Fruit fly (Drosophila melanogaster) whole organism, embryonic: Measurements from ENCODE around the gene CG43389.

Experiments
- B-H1 ChIP-seq: fragments of 200-800 bp; sonication (Bioruptor generic); IDR thresholded peaks from 3 replicates; pipeline ENCODE4 v1.3.6; 2022; ENCODE audit warnings: missing biosample characterization, missing genetic modification characterization
- CG10267 ChIP-seq: fragments of 200-800 bp; sonication (Bioruptor generic); optimal IDR thresholded peaks from 2 replicates; lab custom pipeline; 2018; ENCODE audit warnings: missing biosample characterization, mild to moderate bottlenecking, missing genetic modification characterization, moderate library complexity
- CG10462 ChIP-seq: fragments of 200-800 bp; sonication (Bioruptor generic); optimal IDR thresholded peaks from 2 replicates; lab custom pipeline; 2016; ENCODE audit warnings: missing biosample characterization, missing genetic modification characterization
- CG13296 ChIP-seq: fragments of 200-800 bp; sonication (Bioruptor generic); optimal IDR thresholded peaks from 3 replicates; lab custom pipeline; 2018; ENCODE audit warnings: missing biosample characterization, mild to moderate bottlenecking, missing genetic modification characterization
- CG14050 ChIP-seq: fragments of 200-800 bp; sonication (Bioruptor generic); IDR thresholded peaks from 3 replicates; pipeline ENCODE4 v1.3.6; 2022; ENCODE audit warnings: missing biosample characterization, missing genetic modification characterization
- CG14667 ChIP-seq: fragments of 200-800 bp; sonication (Bioruptor generic); IDR thresholded peaks from 2 replicates; pipeline ENCODE4 v1.3.6; 2022; ENCODE audit warnings: missing biosample characterization, missing genetic modification characterization
- CG1602 ChIP-seq: fragments of 200-800 bp; sonication (Bioruptor generic); optimal IDR thresholded peaks from 3 replicates; lab custom pipeline; 2016; ENCODE audit warnings: missing biosample characterization, missing genetic modification characterization
- CG16815 ChIP-seq: fragments of 200-800 bp; sonication (Bioruptor generic); optimal IDR thresholded peaks from 3 replicates; lab custom pipeline; 2017; ENCODE audit warnings: missing biosample characterization, mild to moderate bottlenecking, missing genetic modification characterization
- CG31388 ChIP-seq: fragments of 200-800 bp; sonication (Bioruptor generic); optimal IDR thresholded peaks from 2 replicates; lab custom pipeline; 2016; ENCODE audit warnings: missing biosample characterization, missing genetic modification characterization
- CG42726 ChIP-seq: fragments of 200-800 bp; sonication (Bioruptor generic); IDR thresholded peaks from 2 replicates; pipeline ENCODE4 v1.3.6; 2022; ENCODE audit warnings: missing biosample characterization, missing genetic modification characterization; ENCODE audit not compliant: partially characterized antibody
- CG4404 ChIP-seq: fragments of 200-800 bp; sonication (Bioruptor generic); IDR thresholded peaks from 2 replicates; pipeline ENCODE4 v1.3.6; 2022; ENCODE audit warnings: missing biosample characterization, missing genetic modification characterization
- CG6654 ChIP-seq: fragments of 200-800 bp; sonication (Bioruptor generic); optimal IDR thresholded peaks from 2 replicates; lab custom pipeline; 2017; ENCODE audit warnings: missing biosample characterization, mild to moderate bottlenecking, missing genetic modification characterization
- CG6765 ChIP-seq: fragments of 200-800 bp; sonication (Bioruptor generic); optimal IDR thresholded peaks from 3 replicates; lab custom pipeline; 2017; ENCODE audit warnings: missing biosample characterization, mild to moderate bottlenecking, missing genetic modification characterization
- CG7745 ChIP-seq: fragments of 200-800 bp; sonication (Bioruptor generic); optimal IDR thresholded peaks from 2 replicates; lab custom pipeline; 2018; ENCODE audit warnings: missing biosample characterization, mild to moderate bottlenecking, missing genetic modification characterization, moderate library complexity
- CG7987 ChIP-seq: fragments of 200-800 bp; sonication (Bioruptor generic); optimal IDR thresholded peaks from 2 replicates; lab custom pipeline; 2018; ENCODE audit warnings: missing biosample characterization, mild to moderate bottlenecking, missing genetic modification characterization, moderate library complexity
- CG8765 ChIP-seq: fragments of 200-800 bp; sonication (Bioruptor generic); IDR thresholded peaks from 2 replicates; pipeline ENCODE4 v1.3.6; 2022; ENCODE audit warnings: missing biosample characterization, missing genetic modification characterization
- CkIIα-i1 ChIP-seq: fragments of 200-800 bp; sonication (Bioruptor generic); IDR thresholded peaks from 2 replicates; pipeline ENCODE4 v1.3.6; 2022; ENCODE audit warnings: missing biosample characterization, missing genetic modification characterization
- CrebB ChIP-seq: fragments of 200-800 bp; sonication (Bioruptor generic); optimal IDR thresholded peaks from 3 replicates; lab custom pipeline; 2018; ENCODE audit warnings: missing biosample characterization, mild to moderate bottlenecking, missing genetic modification characterization
- Dip2 ChIP-seq: fragments of 200-800 bp; sonication (Bioruptor generic); IDR thresholded peaks from 2 replicates; pipeline ENCODE4 v1.3.6; 2022; ENCODE audit warnings: missing biosample characterization, missing genetic modification characterization
- Doc3 ChIP-seq: fragments of 200-800 bp; sonication (Bioruptor generic); IDR thresholded peaks from 3 replicates; pipeline ENCODE4 v1.3.6; 2022; ENCODE audit warnings: missing biosample characterization, missing genetic modification characterization; ENCODE audit not compliant: partially characterized antibody
- Dp ChIP-seq: fragments of 200-800 bp; sonication (Bioruptor generic); optimal IDR thresholded peaks from 2 replicates; lab custom pipeline; 2018; ENCODE audit warnings: missing biosample characterization, mild to moderate bottlenecking, missing genetic modification characterization, moderate library complexity
- Hey ChIP-seq: fragments of 200-800 bp; sonication (Bioruptor generic); optimal IDR thresholded peaks from 3 replicates; lab custom pipeline; 2018; ENCODE audit warnings: missing biosample characterization, mild to moderate bottlenecking, missing genetic modification characterization
- HmgD ChIP-seq: fragments of 200-800 bp; sonication (Bioruptor generic); optimal IDR thresholded peaks from 3 replicates; lab custom pipeline; 2016; ENCODE audit warnings: missing biosample characterization, missing genetic modification characterization
- Hmr ChIP-seq: fragments of 200-800 bp; sonication (Bioruptor generic); optimal IDR thresholded peaks from 3 replicates; lab custom pipeline; 2017; ENCODE audit warnings: mild to moderate bottlenecking, missing biosample characterization, missing genetic modification reagents, missing genetic modification characterization
- Hr78 ChIP-seq, 2 experiments: fragments of 200-800 bp in 1 of 2; fragments of >200 bp in 1 of 2; sonication (Bioruptor generic) in 1 of 2; optimal IDR thresholded peaks; 2 replicates each; lab custom pipeline; 2017 to 2019; ENCODE audit warnings: missing biosample characterization in 2 of 2, missing genetic modification characterization in 2 of 2, mild to moderate bottlenecking in 1 of 2, moderate library complexity in 1 of 2
- NC2β ChIP-seq: fragments of 200-800 bp; sonication (Bioruptor generic); optimal IDR thresholded peaks from 2 replicates; lab custom pipeline; 2016; ENCODE audit warnings: missing biosample characterization, missing genetic modification characterization
- Neu2 ChIP-seq: fragments of 200-800 bp; sonication (Bioruptor generic); optimal IDR thresholded peaks from 3 replicates; lab custom pipeline; 2016; ENCODE audit warnings: missing biosample characterization, missing genetic modification characterization, borderline replicate concordance
- Scr ChIP-seq: fragments of 200-800 bp; sonication (Bioruptor generic); IDR thresholded peaks from 2 replicates; pipeline ENCODE4 v1.3.6; 2022; ENCODE audit warnings: missing biosample characterization, missing genetic modification characterization; ENCODE audit not compliant: partially characterized antibody
- Trl ChIP-seq, 3 experiments: fragments of >200 bp in 2 of 3; fragments of 200-800 bp in 1 of 3; sonication (Bioruptor generic) in 1 of 3; optimal IDR thresholded peaks; 2 replicates in 1 of 3; 3 replicates in 2 of 3; lab custom pipeline; 2016 to 2017; ENCODE audit warnings: missing biosample characterization in 1 of 3, missing genetic modification characterization in 1 of 3
- Xrp1 ChIP-seq: fragments of 200-800 bp; sonication (Bioruptor generic); IDR thresholded peaks from 2 replicates; pipeline ENCODE4 v1.3.6; 2022; ENCODE audit warnings: missing biosample characterization, missing genetic modification characterization
- az2 ChIP-seq: fragments of 200-800 bp; sonication (Bioruptor generic); optimal IDR thresholded peaks from 3 replicates; lab custom pipeline; 2016; ENCODE audit warnings: missing biosample characterization, missing genetic modification characterization
- chif ChIP-seq, 2 experiments: fragments of 200-800 bp; sonication (Bioruptor generic); optimal IDR thresholded peaks; 3 replicates each; lab custom pipeline; 2016; ENCODE audit warnings: missing biosample characterization in 2 of 2, missing genetic modification characterization in 2 of 2
- chm ChIP-seq: fragments of 200-800 bp; sonication (Bioruptor generic); IDR thresholded peaks from 2 replicates; pipeline ENCODE4 v1.3.6; 2022; ENCODE audit warnings: missing biosample characterization, missing genetic modification characterization
- crc ChIP-seq: fragments of 200-800 bp; sonication (Bioruptor generic); optimal IDR thresholded peaks from 2 replicates; lab custom pipeline; 2016; ENCODE audit warnings: missing biosample characterization, missing genetic modification characterization
- dati ChIP-seq: fragments of 200-800 bp; sonication (Bioruptor generic); IDR thresholded peaks from 2 replicates; pipeline ENCODE4 v1.3.6; 2022; ENCODE audit warnings: missing biosample characterization, missing genetic modification characterization
- grn ChIP-seq: fragments of 200-800 bp; sonication (Bioruptor generic); optimal IDR thresholded peaks from 3 replicates; lab custom pipeline; 2017; ENCODE audit warnings: missing biosample characterization, missing genetic modification characterization
- hbn ChIP-seq: fragments of 200-800 bp; sonication (Bioruptor generic); IDR thresholded peaks from 2 replicates; pipeline ENCODE4 v1.3.6; 2022; ENCODE audit warnings: missing biosample characterization, missing genetic modification characterization; ENCODE audit not compliant: partially characterized antibody
- hkb ChIP-seq, 2 experiments: fragments of 200-800 bp in 1 of 2; fragments of >200 bp in 1 of 2; sonication (Bioruptor generic) in 1 of 2; IDR thresholded peaks in 1 of 2; optimal IDR thresholded peaks in 1 of 2; 2 replicates each; pipeline versions ENCODE4 v1.3.6 to Lab custom; 2017 to 2022; ENCODE audit warnings: missing biosample characterization in 1 of 2, missing genetic modification characterization in 1 of 2
- jing ChIP-seq: fragments of 200-800 bp; sonication (Bioruptor generic); optimal IDR thresholded peaks from 2 replicates; lab custom pipeline; 2018; ENCODE audit warnings: missing biosample characterization, mild to moderate bottlenecking, missing genetic modification characterization
- mirr ChIP-seq: fragments of 200-800 bp; sonication (Bioruptor generic); optimal IDR thresholded peaks from 3 replicates; lab custom pipeline; 2018; ENCODE audit warnings: missing biosample characterization, mild to moderate bottlenecking, missing genetic modification characterization
- pho ChIP-seq: fragments of 200-800 bp; sonication (Bioruptor generic); optimal IDR thresholded peaks from 2 replicates; lab custom pipeline; 2016; ENCODE audit warnings: missing biosample characterization, missing genetic modification characterization
- pros ChIP-seq: fragments of 200-800 bp; sonication (Bioruptor generic); optimal IDR thresholded peaks from 3 replicates; lab custom pipeline; 2019; ENCODE audit warnings: missing biosample characterization, mild to moderate bottlenecking, missing genetic modification characterization, moderate library complexity
- ro ChIP-seq: fragments of 200-800 bp; sonication (Bioruptor generic); IDR thresholded peaks from 2 replicates; pipeline ENCODE4 v1.3.6; 2022; ENCODE audit warnings: missing biosample characterization, missing genetic modification characterization
- ssp ChIP-seq: fragments of 200-800 bp; sonication (Bioruptor generic); IDR thresholded peaks from 2 replicates; pipeline ENCODE4 v1.3.6; 2022; ENCODE audit warnings: missing biosample characterization, missing genetic modification characterization
- tap ChIP-seq: fragments of 200-800 bp; optimal IDR thresholded peaks from 3 replicates; lab custom pipeline; 2019; ENCODE audit warnings: missing biosample characterization, mild to moderate bottlenecking, missing genetic modification characterization, moderate library complexity
- trh ChIP-seq: fragments of 200-800 bp; sonication (Bioruptor generic); optimal IDR thresholded peaks from 2 replicates; lab custom pipeline; 2016; ENCODE audit warnings: missing biosample characterization, missing genetic modification characterization
- unc-4 ChIP-seq: fragments of 200-800 bp; sonication (Bioruptor generic); IDR thresholded peaks from 2 replicates; pipeline ENCODE4 v1.3.6; 2022; ENCODE audit warnings: missing biosample characterization, missing genetic modification characterization; ENCODE audit not compliant: partially characterized antibody

Gene CG43389

DNA sequence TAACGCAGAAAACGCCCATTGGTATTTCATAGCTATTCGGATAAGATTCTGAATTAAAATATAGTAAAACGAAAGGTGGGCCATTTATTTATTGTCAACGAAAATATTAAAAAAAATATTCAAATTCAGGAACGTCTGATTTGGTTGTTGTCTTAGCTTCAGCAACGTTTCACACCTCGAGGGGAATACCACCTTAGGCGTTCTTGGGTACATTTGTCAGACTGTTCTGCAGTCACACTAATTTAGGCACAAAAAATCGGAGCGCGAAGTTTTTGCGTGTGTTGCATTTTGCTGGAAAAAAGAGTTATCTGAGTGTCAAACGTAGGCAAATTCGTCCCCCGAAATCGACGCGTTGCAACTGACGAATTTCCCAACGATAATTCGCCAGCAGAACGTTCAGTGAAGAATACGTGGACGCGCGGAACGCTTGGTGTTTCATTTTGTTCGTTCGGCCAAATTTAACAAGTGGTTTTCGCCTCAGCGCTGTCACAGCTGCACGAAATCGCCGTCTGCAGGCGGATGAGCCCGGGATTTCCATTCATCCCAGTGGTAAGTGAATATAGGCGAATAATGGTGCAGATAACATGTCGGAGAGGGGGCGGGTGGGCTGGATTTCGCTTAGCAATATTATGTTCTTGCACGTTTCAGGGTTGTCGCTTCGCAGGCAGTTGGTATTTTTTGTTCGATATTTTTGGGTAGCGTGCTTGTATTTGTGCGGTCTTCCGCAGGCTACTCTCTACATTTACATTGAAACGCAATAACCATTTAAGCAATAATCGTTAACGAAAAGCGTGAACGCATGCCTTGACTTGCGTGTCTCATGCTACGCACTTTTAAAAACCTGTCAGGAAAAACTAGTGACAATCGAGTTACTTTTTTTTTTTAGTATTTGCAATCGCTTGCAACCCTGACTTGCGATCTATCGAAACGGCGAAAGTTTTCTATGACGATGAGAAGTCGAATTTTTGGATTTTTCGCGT lies 22.8 kb upstream of the CG43389 start, which contains the start of gene Larp4B (continued):
- TF ChIP-seq chm (GFP tag; lab: Robert Waterston, UW) (no peak), Xrp1 (GFP tag; lab: Robert Waterston, UW) (peak; percentile 7; the same call in 1 of the 2 replicates), CG16815 (GFP tag; lab: Kevin White, UChicago) (no peak), CG8765 (GFP tag; lab: Robert Waterston, UW) (no peak), CkIIα-i1 (no peak), CG10462 (GFP tag; lab: Kevin White, UChicago) (no peak), Neu2 (no peak), CG4404 (GFP tag; lab: Robert Waterston, UW) (no peak), CG13296 (GFP tag; lab: Kevin White, UChicago) (no peak), ssp (no peak), CG10267 (peak; percentile 24), hbn (GFP tag; lab: Robert Waterston, UW) (peak; percentile 64), chif (GFP tag; optimal IDR thresholded peaks at IDR 0.05; lab: Kevin White, UChicago) (no peak), grn (no peak), CG14667 (GFP tag; lab: Robert Waterston, UW) (no peak), Dip2 (GFP tag; lab: Robert Waterston, UW) (no peak), Trl (optimal IDR thresholded peaks at IDR 0.05; lab: Kevin White, UChicago) (no peak), Trl (GFP tag; optimal IDR thresholded peaks at IDR 0.05; lab: Kevin White, UChicago) (no peak), HmgD (GFP tag; lab: Kevin White, UChicago) (peak; percentile 35), jing (GFP tag; lab: Kevin White, UChicago) (no peak), ro (no peak), CG7745 (tag; lab: Kevin White, UChicago) (no peak), az2 (GFP tag; lab: Kevin White, UChicago) (no peak), CG1602 (GFP tag; lab: Kevin White, UChicago) (no peak), unc-4 (GFP tag; lab: Robert Waterston, UW) (peak; percentile 66), CG7987 (peak; percentile 23), CG6654 (GFP tag; lab: Kevin White, UChicago) (no peak), Hr78 (GFP tag; optimal IDR thresholded peaks at IDR 0.05; lab: Kevin White, UChicago) (no peak), CG14050 (GFP tag; lab: Robert Waterston, UW) (no peak), hkb (optimal IDR thresholded peaks at IDR 0.05; lab: Kevin White, UChicago) (peak; percentile 42), hkb (GFP tag; IDR thresholded peaks at IDR 0.05; lab: Robert Waterston, UW) (no peak), Scr (GFP tag; lab: Robert Waterston, UW) (peak; percentile 72), tap (tag; lab: Kevin White, UChicago) (no peak), mirr (GFP tag; lab: Kevin White, UChicago) (no peak), CG42726 (GFP tag; lab: Robert Waterston, UW) (0 out of 2 replicates have a peak, but pooled peaks have one; percentile 46), pho (GFP tag; lab: Kevin White, UChicago) (no peak), pros (GFP tag; lab: Kevin White, UChicago) (no peak), NC2β (GFP tag; lab: Kevin White, UChicago) (peak; percentile 25), crc (GFP tag; lab: Kevin White, UChicago) (no peak), Dp (GFP tag; lab: Kevin White, UChicago) (peak; percentile 71), trh (GFP tag; lab: Kevin White, UChicago) (no peak), CG6765 (no peak), Hey (tag; lab: Kevin White, UChicago) (no peak), CrebB (no peak), CG31388 (GFP tag; lab: Kevin White, UChicago) (no peak), Doc3 (GFP tag; lab: Robert Waterston, UW) (peak; percentile 77), Hmr (GFP tag; lab: Kevin White, UChicago) (peak; percentile 41), dati (GFP tag; lab: Robert Waterston, UW) (no peak), B-H1 (GFP tag; lab: Robert Waterston, UW) (no peak)
